Worm (Caenorhabditis elegans) whole organism, midembryonic: ENCODE results near the gene tbc-19.

Source experiments
- T22C8.4 ChIP-seq: fragments of 200-800 bp; sonication (Bioruptor generic); IDR thresholded peaks from 2 replicates; pipeline ENCODE4 v1.3.6; 2022; ENCODE audit warnings: missing genetic modification characterization, missing compliant biosample characterization
- flt-1 ChIP-seq: fragments of 200-800 bp; sonication (Bioruptor generic); IDR thresholded peaks from 2 replicates; pipeline ENCODE4 v1.3.6; 2022; ENCODE audit warnings: missing genetic modification characterization, missing compliant biosample characterization
- klf-2 ChIP-seq: fragments of 200-800 bp; sonication (Bioruptor generic); conservative IDR thresholded peaks from 2 replicates; pipeline ENCODE4 v1.3.6; 2022; ENCODE audit warnings: missing genetic modification reagents, missing genetic modification characterization, missing compliant biosample characterization
- ref-1 ChIP-seq: fragments of 200-800 bp; sonication (Bioruptor generic); conservative IDR thresholded peaks from 2 replicates; pipeline ENCODE4 v1.3.6; 2022; ENCODE audit warnings: missing genetic modification reagents, missing genetic modification characterization, missing compliant biosample characterization

DNA sequence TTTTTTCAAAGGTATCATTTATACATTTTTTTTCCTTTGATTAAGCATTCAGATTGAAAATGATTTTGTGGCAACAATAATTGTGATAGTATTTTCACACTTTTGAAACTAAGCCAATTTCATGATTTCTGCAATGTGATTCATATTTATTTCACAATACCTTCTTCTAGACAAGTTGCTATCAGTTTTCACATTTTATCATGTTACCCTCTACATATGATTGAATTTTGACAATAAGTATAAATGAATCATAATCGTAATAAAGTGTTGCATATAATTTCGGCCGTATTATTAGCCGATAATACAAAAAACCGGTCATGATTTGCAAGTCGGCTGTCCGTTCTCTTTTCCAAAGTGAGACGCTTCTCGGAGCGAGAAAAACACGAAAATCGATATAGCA is 52.9 kb downstream of the tbc-19 start:
- TF ChIP-seq ref-1 (GFP tag; lab: Robert Waterston, UW) (no peak), klf-2 (no peak), T22C8.4 (GFP tag; lab: Robert Waterston, UW) (no peak), flt-1 (GFP tag; lab: Robert Waterston, UW) (no peak)
